Worm (Caenorhabditis elegans): ENCODE results near the gene C30H6.8.

The C30H6.8 gene

ce11 chrIV:17383046-17383445, 917 bp downstream of the C30H6.8 start, which contains the start of gene C30H6.12:
Gene C30H6.12 (plus strand): TSS chrIV:17383346.
- TF ChIP-seq C17E4.6 (GFP tag; IDR thresholded peaks at IDR 0.05) (no peak), hlh-12 (tag; optimal IDR thresholded peaks at IDR 0.05) (no peak), madf-6 (GFP tag; IDR thresholded peaks at IDR 0.05) (no peak), nfya-2 (GFP tag; IDR thresholded peaks at IDR 0.05) (no peak), D2030.7 (GFP tag; IDR thresholded peaks at IDR 0.05) (no peak), hrde-1 (tag; optimal IDR thresholded peaks at IDR 0.05; ENCODE audit: borderline replicate concordance) (no peak), T26A5.8 (tag; optimal IDR thresholded peaks at IDR 0.05) (no peak), ceh-91 (GFP tag; IDR thresholded peaks at IDR 0.05) (no peak), chd-7 (tag; optimal IDR thresholded peaks at IDR 0.05) (no peak), B0336.3 (GFP tag; IDR thresholded peaks at IDR 0.05) (no peak), F37B4.10 (GFP tag; IDR thresholded peaks at IDR 0.05) (no peak)

ce11 chrIV:17387442-17387967, 5.4 kb downstream of the C30H6.8 start, which contains the start of gene T02D1.8:
Gene T02D1.8 (minus strand): TSS chrIV:17387492.
- TF ChIP-seq aptf-2 (GFP tag; conservative IDR thresholded peaks at IDR 0.05) (no peak), let-607 (tag; optimal IDR thresholded peaks at IDR 0.05) (peak; percentile 18 to 49), sdz-38 (tag; optimal IDR thresholded peaks at IDR 0.05) (no peak), Y67H2A.10 (GFP tag; conservative IDR thresholded peaks at IDR 0.05) (no peak), rec-8 (tag; optimal IDR thresholded peaks at IDR 0.05) (no peak), ceh-40 (GFP tag; IDR thresholded peaks at IDR 0.05) (no peak), chd-7 (tag; optimal IDR thresholded peaks at IDR 0.05) (no peak), D2030.7 (GFP tag; IDR thresholded peaks at IDR 0.05) (no peak), ama-1 (optimal IDR thresholded peaks at IDR 0.05) (no peak), ama-1 (GFP tag; optimal IDR thresholded peaks at IDR 0.05) (no peak), nhr-80 (tag; optimal IDR thresholded peaks at IDR 0.05) (peak; percentile 86)

ce11 chrIV:17395910-17396309, 13.8 kb downstream of the C30H6.8 start, which contains the start of gene sru-15:
Gene sru-15 (plus strand): TSS chrIV:17396210.
- no peak for TF ChIP-seq ZK185.1 (tag; optimal IDR thresholded peaks at IDR 0.05; ENCODE audit: poor library complexity, severe bottlenecking)
- no peak for TF ChIP-seq tbx-9 (tag; optimal IDR thresholded peaks at IDR 0.05; ENCODE audit: borderline replicate concordance)

- TF ChIP-seq ZK185.1 (tag; optimal IDR thresholded peaks at IDR 0.05; ENCODE audit: poor library complexity, severe bottlenecking) (no peak), F52B5.7 (tag; optimal IDR thresholded peaks at IDR 0.05) (no peak), snpc-4 (GFP tag; optimal IDR thresholded peaks at IDR 0.05) (no peak), snpc-4 (tag; optimal IDR thresholded peaks at IDR 0.05) (no peak), ztf-6 (GFP tag; IDR thresholded peaks at IDR 0.05) (no peak), B0019.2 (GFP tag; conservative IDR thresholded peaks at IDR 0.05) (no peak), ceh-100 (GFP tag; IDR thresholded peaks at IDR 0.05) (no peak), ceh-91 (GFP tag; IDR thresholded peaks at IDR 0.05) (no peak), F57C9.4 (tag; optimal IDR thresholded peaks at IDR 0.05) (no peak), let-526 (GFP tag; IDR thresholded peaks at IDR 0.05) (no peak), fkh-3 (tag; optimal IDR thresholded peaks at IDR 0.05) (no peak), ceh-27 (GFP tag; optimal IDR thresholded peaks at IDR 0.05) (no peak), Y53F4B.3 (GFP tag; IDR thresholded peaks at IDR 0.05) (no peak), nhr-179 (tag; optimal IDR thresholded peaks at IDR 0.05) (no peak), Y53G8AR.9 (GFP tag; conservative IDR thresholded peaks at IDR 0.05) (no peak)
Measured at ce11 chrIV:17399455-17399854, 17.3 kb downstream of the C30H6.8 start, which contains the start of gene T02D1.4. Gene T02D1.4 (plus strand): TSS chrIV:17399755.
